Fruit fly (Drosophila melanogaster): ENCODE results near the gene Wnk.

Wnk gene

DNA sequence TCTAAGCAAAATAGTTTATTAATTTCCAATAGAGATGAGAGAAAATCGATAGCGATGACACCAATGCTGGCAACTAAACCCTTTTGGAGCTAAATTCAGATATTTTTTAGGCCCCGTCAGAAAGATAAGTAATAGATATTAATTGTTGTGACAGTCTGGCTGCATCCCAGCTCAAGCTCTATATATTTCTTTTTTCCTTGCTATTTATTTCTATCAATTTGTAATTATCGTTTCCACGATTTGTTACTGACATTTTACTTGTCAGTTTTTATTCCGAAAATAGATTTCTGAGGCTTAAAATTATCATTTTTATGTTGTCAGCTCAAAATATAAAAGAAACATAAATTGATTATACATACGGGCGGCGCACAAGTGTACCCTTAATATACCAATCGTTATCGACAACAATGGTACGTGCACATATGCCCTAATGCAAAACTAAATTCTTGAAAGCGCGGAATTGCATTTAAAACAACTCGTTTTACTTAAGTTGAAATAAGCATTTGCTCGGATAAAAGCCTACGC lies 14.2 kb upstream of the Wnk start, which contains the start of the genes CRIF and SMC5 (continued):
- TF ChIP-seq CG12769 (tag; optimal IDR thresholded peaks at IDR 0.05) (no peak), sim (GFP tag; IDR thresholded peaks at IDR 0.05) (no peak), CG12659 (GFP tag; optimal IDR thresholded peaks at IDR 0.05) (peak; percentile 79), Blimp-1 (GFP tag; optimal IDR thresholded peaks at IDR 0.05) (no peak), Jarid2 (GFP tag; optimal IDR thresholded peaks at IDR 0.05) (no peak), Bdp1 (GFP tag; optimal IDR thresholded peaks at IDR 0.05) (peak; percentile 4), fd102C (GFP tag; optimal IDR thresholded peaks at IDR 0.05) (no peak), HLHmδ (GFP tag; optimal IDR thresholded peaks at IDR 0.05) (no peak), hkb (optimal IDR thresholded peaks at IDR 0.05) (no peak), hkb (GFP tag; IDR thresholded peaks at IDR 0.05) (0 out of 2 replicates have a peak, but pooled peaks have one; percentile 21), CG3847 (GFP tag; IDR thresholded peaks at IDR 0.05) (peak; percentile 63), pita (GFP tag; optimal IDR thresholded peaks at IDR 0.05) (no peak), MBD-R2 (GFP tag; IDR thresholded peaks at IDR 0.05) (peak; percentile 39), CG8924 (tag; optimal IDR thresholded peaks at IDR 0.05) (no peak), dpn (GFP tag; optimal IDR thresholded peaks at IDR 0.05) (peak; percentile 76 to 77), phol (tag; optimal IDR thresholded peaks at IDR 0.05) (peak; percentile 79), sna (GFP tag; IDR thresholded peaks at IDR 0.05; ENCODE audit: partially characterized antibody) (no peak), sr (GFP tag; IDR thresholded peaks at IDR 0.05) (no peak), Hand (GFP tag; optimal IDR thresholded peaks at IDR 0.05) (no peak), wor (GFP tag; IDR thresholded peaks at IDR 0.05) (no peak), dm (GFP tag; optimal IDR thresholded peaks at IDR 0.05) (peak; percentile 33), slou (GFP tag; optimal IDR thresholded peaks at IDR 0.05) (peak; percentile 30), CG11723 (GFP tag; optimal IDR thresholded peaks at IDR 0.05) (peak; percentile 38), CG13775 (GFP tag; optimal IDR thresholded peaks at IDR 0.05) (peak; percentile 85), maf-S (GFP tag; optimal IDR thresholded peaks at IDR 0.05) (peak; percentile 64), sob (GFP tag; IDR thresholded peaks at IDR 0.05) (0 out of 2 replicates have a peak, but pooled peaks have one; percentile 47), NC2β (GFP tag; optimal IDR thresholded peaks at IDR 0.05) (peak; percentile 35), CG12236 (GFP tag; optimal IDR thresholded peaks at IDR 0.05) (peak; percentile 29), Ptx1 (GFP tag; IDR thresholded peaks at IDR 0.05) (peak; percentile 49), Hr3 (GFP tag; optimal IDR thresholded peaks at IDR 0.05) (peak; percentile 67), inv (GFP tag; IDR thresholded peaks at IDR 0.05; ENCODE audit: partially characterized antibody) (no peak), CG12104 (GFP tag; optimal IDR thresholded peaks at IDR 0.05) (peak; percentile 31), crol (GFP tag; IDR thresholded peaks at IDR 0.05) (no peak), Dip3 (GFP tag; optimal IDR thresholded peaks at IDR 0.05) (peak; percentile 69), sc (optimal IDR thresholded peaks at IDR 0.05) (no peak), sc (GFP tag; optimal IDR thresholded peaks at IDR 0.05) (peak; percentile 26), Lim3 (GFP tag; IDR thresholded peaks at IDR 0.05) (no peak), wdn (GFP tag; IDR thresholded peaks at IDR 0.05) (no peak), corto (GFP tag; optimal IDR thresholded peaks at IDR 0.05) (no peak), dmrt99B (tag; optimal IDR thresholded peaks at IDR 0.05) (no peak), CG18764 (GFP tag; optimal IDR thresholded peaks at IDR 0.05) (peak; percentile 99), bsh (GFP tag; optimal IDR thresholded peaks at IDR 0.05) (peak in 1 of 2 experiments; percentile 54), H15 (GFP tag; IDR thresholded peaks at IDR 0.05) (no peak), sd (tag; optimal IDR thresholded peaks at IDR 0.05) (no peak), HLH4C (GFP tag; IDR thresholded peaks at IDR 0.05; ENCODE audit: partially characterized antibody) (no peak), pho (GFP tag; optimal IDR thresholded peaks at IDR 0.05) (peak; percentile 76), pzg (GFP tag; optimal IDR thresholded peaks at IDR 0.05) (peak; percentile 39), ranshi (GFP tag; IDR thresholded peaks at IDR 0.05) (no peak; the same call in 1 of the 2 replicates), CG11456 (GFP tag; IDR thresholded peaks at IDR 0.05) (no peak), CG4820 (GFP tag; optimal IDR thresholded peaks at IDR 0.05) (peak; percentile 58), CG15601 (tag; optimal IDR thresholded peaks at IDR 0.05) (peak; percentile 68)
